Worm (Caenorhabditis elegans) whole organism, L4 larva: ENCODE measurements around the gene ndg-4.

ENCODE experiments used
- F37D6.2 ChIP-seq: sonication (generic microtip); optimal IDR thresholded peaks from 2 replicates; lab custom pipeline; 2016; ENCODE audit warnings: mild to moderate bottlenecking, missing genetic modification characterization, missing compliant biosample characterization
- F44E2.7 ChIP-seq: fragments of 200-800 bp; sonication (Bioruptor generic); IDR thresholded peaks from 2 replicates; pipeline ENCODE4 v2.1.2; 2022; ENCODE audit warnings: missing genetic modification characterization, missing compliant biosample characterization
- T26A8.4 ChIP-seq: fragments of 200-800 bp; sonication (Bioruptor generic); IDR thresholded peaks from 2 replicates; pipeline ENCODE4 v1.3.6; 2022; ENCODE audit warnings: missing genetic modification characterization, missing compliant biosample characterization
- Y105C5A.15 ChIP-seq: fragments of 200-800 bp; sonication (Bioruptor generic); IDR thresholded peaks from 2 replicates; pipeline ENCODE4 v1.3.6; 2022; ENCODE audit warnings: missing genetic modification characterization, missing compliant biosample characterization
- Y5F2A.4 ChIP-seq: fragments of 200-800 bp; sonication (Bioruptor generic); optimal IDR thresholded peaks from 2 replicates; lab custom pipeline; 2018; ENCODE audit warnings: mild to moderate bottlenecking, missing genetic modification characterization, missing compliant biosample characterization
- ZK337.2 ChIP-seq: fragments of 200-800 bp; sonication (Bioruptor generic); IDR thresholded peaks from 2 replicates; pipeline ENCODE4 v1.3.6; 2022; ENCODE audit warnings: missing genetic modification reagents, missing genetic modification characterization, missing compliant biosample characterization
- aha-1 ChIP-seq: fragments of 150-350 bp; peaks from one replicate; lab custom pipeline; 2014; ENCODE audit warnings: missing biosample characterization, missing genetic modification characterization
- aly-2 ChIP-seq: sonication (generic microtip); optimal IDR thresholded peaks from 2 replicates; lab custom pipeline; 2018; ENCODE audit warnings: missing biosample characterization, missing genetic modification characterization
- ama-1 ChIP-seq: fragments of 150-350 bp; optimal IDR thresholded peaks from 2 replicates; lab custom pipeline; 2014; ENCODE audit warnings: inconsistent platforms, mixed read lengths
- ceh-20 ChIP-seq: fragments of 200-800 bp; sonication (Bioruptor generic); IDR thresholded peaks from 2 replicates; pipeline ENCODE4 v1.3.6; 2022; ENCODE audit warnings: missing genetic modification reagents, missing genetic modification characterization, missing compliant biosample characterization
- ceh-28 ChIP-seq: fragments of 150-350 bp; optimal IDR thresholded peaks from 2 replicates; lab custom pipeline; 2014; ENCODE audit warnings: missing biosample characterization, missing genetic modification reagents, missing genetic modification characterization
- ceh-32 ChIP-seq: sonication (generic microtip); optimal IDR thresholded peaks from 2 replicates; lab custom pipeline; 2016; ENCODE audit warnings: mild to moderate bottlenecking, missing genetic modification characterization, missing compliant biosample characterization; ENCODE audit not compliant: poor library complexity
- cey-2 ChIP-seq: sonication (generic microtip); optimal IDR thresholded peaks from 3 replicates; lab custom pipeline; 2017; ENCODE audit warnings: missing genetic modification characterization, mild to moderate bottlenecking, missing compliant biosample characterization, antibody characterized with exemption, borderline replicate concordance; ENCODE audit not compliant: insufficient read depth
- daf-8 ChIP-seq: fragments of 200-800 bp; sonication (Bioruptor generic); IDR thresholded peaks from 2 replicates; pipeline ENCODE4 v1.3.6; 2022; ENCODE audit warnings: missing genetic modification characterization, missing compliant biosample characterization
- dpl-1 ChIP-seq: fragments of 150-350 bp; optimal IDR thresholded peaks from 2 replicates; lab custom pipeline; 2014; ENCODE audit warnings: missing biosample characterization, missing genetic modification reagents, missing genetic modification characterization
- duxl-1 ChIP-seq: sonication (generic microtip); optimal IDR thresholded peaks from 2 replicates; lab custom pipeline; 2016; ENCODE audit warnings: mild to moderate bottlenecking, missing genetic modification characterization, moderate library complexity, missing compliant biosample characterization; ENCODE audit not compliant: poor library complexity
- dve-1 ChIP-seq: sonication (generic microtip); optimal IDR thresholded peaks from 2 replicates; lab custom pipeline; 2017; ENCODE audit warnings: antibody characterized with exemption, mild to moderate bottlenecking, missing genetic modification characterization, missing compliant biosample characterization; ENCODE audit not compliant: insufficient read depth
- egl-27 ChIP-seq: sonication (generic microtip); optimal IDR thresholded peaks from 3 replicates; lab custom pipeline; 2017; ENCODE audit warnings: missing biosample characterization, missing genetic modification reagents, missing genetic modification characterization
- egl-43 ChIP-seq: fragments of 200-800 bp; sonication (Bioruptor generic); IDR thresholded peaks from 2 replicates; pipeline ENCODE4 v1.3.6; 2022; ENCODE audit warnings: missing genetic modification reagents, missing genetic modification characterization, missing compliant biosample characterization
- fos-1 ChIP-seq: fragments of 150-350 bp; optimal IDR thresholded peaks from 2 replicates; lab custom pipeline; 2014; ENCODE audit warnings: missing biosample characterization, missing genetic modification characterization
- hif-1 ChIP-seq, 2 experiments: sonication (generic microtip); optimal IDR thresholded peaks; 2 replicates each; lab custom pipeline; 2016 to 2017; ENCODE audit warnings: missing compliant biosample characterization in 2 of 2, missing genetic modification characterization in 2 of 2, missing genetic modification reagents in 2 of 2, missing genotype in 2 of 2, mild to moderate bottlenecking in 1 of 2
- hlh-11 ChIP-seq: fragments of 200-800 bp; sonication (Bioruptor generic); optimal IDR thresholded peaks from 2 replicates; lab custom pipeline; 2018; ENCODE audit warnings: mild to moderate bottlenecking, missing genetic modification characterization, missing compliant biosample characterization
- hlh-30 ChIP-seq: sonication (generic microtip); optimal IDR thresholded peaks from 2 replicates; lab custom pipeline; 2017; ENCODE audit warnings: antibody characterized with exemption, mild to moderate bottlenecking, missing genetic modification characterization, missing compliant biosample characterization; ENCODE audit not compliant: insufficient read depth
- lin-15B ChIP-seq: fragments of 150-350 bp; sonication (generic microtip); optimal IDR thresholded peaks from 3 replicates; lab custom pipeline; 2014; ENCODE audit warnings: missing biosample characterization, missing genetic modification characterization
- lin-29 ChIP-seq: fragments of 200-800 bp; sonication (Bioruptor generic); IDR thresholded peaks from 2 replicates; pipeline ENCODE4 v1.3.6; 2022; ENCODE audit warnings: missing genetic modification reagents, missing genetic modification characterization, missing compliant biosample characterization
- lin-39 ChIP-seq: fragments of 150-350 bp; optimal IDR thresholded peaks from 2 replicates; lab custom pipeline; 2014; ENCODE audit warnings: missing biosample characterization, missing genetic modification reagents, missing genetic modification characterization
- lir-3 ChIP-seq: sonication (generic microtip); optimal IDR thresholded peaks from 2 replicates; lab custom pipeline; 2016; ENCODE audit warnings: mild to moderate bottlenecking, missing genetic modification characterization, missing compliant biosample characterization
- madf-9 ChIP-seq: fragments of 200-800 bp; sonication (Bioruptor generic); conservative IDR thresholded peaks from 2 replicates; pipeline ENCODE4 v1.3.6; 2022; ENCODE audit warnings: missing genetic modification reagents, missing genetic modification characterization, missing compliant biosample characterization
- mdl-1 ChIP-seq, 2 experiments: fragments of 150-350 bp in 1 of 2; sonication (generic microtip) in 1 of 2; optimal IDR thresholded peaks; 2 replicates each; lab custom pipeline; 2014 to 2017; ENCODE audit warnings: missing biosample characterization in 2 of 2, missing genetic modification characterization in 2 of 2
- mdt-29 ChIP-seq: fragments of 200-800 bp; sonication (Bioruptor generic); IDR thresholded peaks from 2 replicates; pipeline ENCODE4 v1.3.6; 2022; ENCODE audit warnings: missing genetic modification reagents, missing genetic modification characterization, missing compliant biosample characterization
- mep-1 ChIP-seq: fragments of 150-350 bp; sonication (generic microtip); optimal IDR thresholded peaks from 3 replicates; lab custom pipeline; 2014; ENCODE audit warnings: missing biosample characterization, missing genetic modification characterization
- mxl-3 ChIP-seq: fragments of 200-800 bp; sonication (Bioruptor generic); optimal IDR thresholded peaks from 2 replicates; lab custom pipeline; 2018; ENCODE audit warnings: mild to moderate bottlenecking, missing genetic modification characterization, missing compliant biosample characterization
- nhr-102 ChIP-seq: sonication (generic microtip); optimal IDR thresholded peaks from 2 replicates; lab custom pipeline; 2016; ENCODE audit warnings: mild to moderate bottlenecking, missing genetic modification characterization, moderate library complexity, missing compliant biosample characterization
- nhr-11 ChIP-seq: fragments of 150-350 bp; optimal IDR thresholded peaks from 2 replicates; lab custom pipeline; 2014; ENCODE audit warnings: missing biosample characterization, missing genetic modification characterization
- nhr-237 ChIP-seq: sonication (generic microtip); optimal IDR thresholded peaks from 2 replicates; lab custom pipeline; 2017; ENCODE audit warnings: missing biosample characterization, missing genetic modification characterization
- nhr-25 ChIP-seq: sonication (generic microtip); optimal IDR thresholded peaks from 2 replicates; lab custom pipeline; 2017; ENCODE audit warnings: missing genetic modification characterization, mild to moderate bottlenecking, missing compliant biosample characterization, antibody characterized with exemption, moderate library complexity, borderline replicate concordance; ENCODE audit not compliant: insufficient read depth
- nhr-28 ChIP-seq: fragments of 150-350 bp; optimal IDR thresholded peaks from 2 replicates; lab custom pipeline; 2014; ENCODE audit warnings: missing biosample characterization, missing genetic modification characterization
- nhr-41 ChIP-seq: fragments of 200-800 bp; sonication (Bioruptor generic); IDR thresholded peaks from 2 replicates; pipeline ENCODE4 v1.3.6; 2022; ENCODE audit warnings: missing genetic modification reagents, missing genetic modification characterization, missing compliant biosample characterization
- nhr-48 ChIP-seq: sonication (generic microtip); optimal IDR thresholded peaks from 2 replicates; lab custom pipeline; 2016; ENCODE audit warnings: mild to moderate bottlenecking, missing genetic modification characterization, missing compliant biosample characterization
- nhr-77 ChIP-seq: fragments of 150-350 bp; optimal IDR thresholded peaks from 2 replicates; lab custom pipeline; 2014; ENCODE audit warnings: missing biosample characterization, missing genetic modification characterization
- php-3 ChIP-seq: fragments of 200-800 bp; sonication (Bioruptor generic); IDR thresholded peaks from 2 replicates; pipeline ENCODE4 v1.3.6; 2022; ENCODE audit warnings: missing genetic modification reagents, missing genetic modification characterization, missing compliant biosample characterization
- pqm-1 ChIP-seq: sonication (generic microtip); optimal IDR thresholded peaks from 2 replicates; lab custom pipeline; 2017; ENCODE audit warnings: missing biosample characterization, missing genetic modification characterization
- sdz-12 ChIP-seq: fragments of 200-800 bp; sonication (Bioruptor generic); optimal IDR thresholded peaks from 2 replicates; lab custom pipeline; 2018; ENCODE audit warnings: mild to moderate bottlenecking, missing genetic modification characterization, missing compliant biosample characterization
- skn-1 ChIP-seq: fragments of 150-350 bp; optimal IDR thresholded peaks from 2 replicates; lab custom pipeline; 2014; ENCODE audit warnings: missing biosample characterization, missing genetic modification characterization
- snpc-4 ChIP-seq: fragments of 150-350 bp; optimal IDR thresholded peaks from 2 replicates; lab custom pipeline; 2014; ENCODE audit warnings: missing biosample characterization, missing genetic modification characterization
- spr-1 ChIP-seq: sonication (generic microtip); optimal IDR thresholded peaks from 2 replicates; lab custom pipeline; 2016; ENCODE audit warnings: mild to moderate bottlenecking, missing genetic modification characterization, missing compliant biosample characterization
- unc-39 ChIP-seq: sonication (generic microtip); optimal IDR thresholded peaks from 2 replicates; lab custom pipeline; 2017; ENCODE audit warnings: missing biosample characterization, missing genetic modification characterization
- zag-1 ChIP-seq: fragments of 150-350 bp; optimal IDR thresholded peaks from 2 replicates; lab custom pipeline; 2014; ENCODE audit warnings: missing biosample characterization, missing genetic modification characterization
- zfp-3 ChIP-seq: fragments of 200-800 bp; sonication (Bioruptor generic); conservative IDR thresholded peaks from 2 replicates; pipeline ENCODE4 v1.3.6; 2022; ENCODE audit warnings: missing genetic modification reagents, missing genetic modification characterization, missing compliant biosample characterization
- zip-11 ChIP-seq: fragments of 200-800 bp; sonication (Bioruptor generic); IDR thresholded peaks from 2 replicates; pipeline ENCODE4 v1.3.6; 2022; ENCODE audit warnings: missing genetic modification characterization, missing compliant biosample characterization
- zip-2 ChIP-seq: fragments of 150-350 bp; optimal IDR thresholded peaks from 2 replicates; lab custom pipeline; 2014; ENCODE audit warnings: missing biosample characterization, missing genetic modification characterization
- ztf-11 ChIP-seq: fragments of 150-350 bp; optimal IDR thresholded peaks from 2 replicates; lab custom pipeline; 2014; ENCODE audit warnings: missing biosample characterization, missing genetic modification characterization
- ztf-7 ChIP-seq: fragments of 150-350 bp; optimal IDR thresholded peaks from 2 replicates; lab custom pipeline; 2014; ENCODE audit warnings: missing biosample characterization, missing genetic modification characterization

The ndg-4 gene

ce11 chrIII:4505726-4506125 is 38.5 kb upstream of the ndg-4 start (continued):
- TF ChIP-seq mxl-3 (GFP tag; lab: Kevin White, UChicago) (no peak), ztf-7 (tag; lab: Kevin White, UChicago) (no peak), zip-2 (tag; lab: Kevin White, UChicago) (no peak), dpl-1 (no peak), snpc-4 (no peak), aly-2 (no peak), lin-29 (GFP tag; lab: Robert Waterston, UW) (no peak), daf-8 (no peak), spr-1 (tag; lab: Kevin White, UChicago) (no peak), ceh-20 (no peak), madf-9 (GFP tag; lab: Robert Waterston, UW) (no peak), unc-39 (tag; lab: Kevin White, UChicago) (no peak), fos-1 (tag; lab: Kevin White, UChicago) (no peak), skn-1 (no peak), hlh-11 (tag; lab: Kevin White, UChicago) (no peak), aha-1 (tag; lab: Kevin White, UChicago) (no peak), Y105C5A.15 (GFP tag; lab: Robert Waterston, UW) (no peak), nhr-41 (GFP tag; lab: Robert Waterston, UW) (no peak), zag-1 (no peak), dve-1 (tag; lab: Kevin White, UChicago) (no peak), ceh-32 (tag; lab: Kevin White, UChicago) (no peak), hlh-30 (tag; lab: Kevin White, UChicago) (peak; percentile 53), php-3 (GFP tag; lab: Robert Waterston, UW) (no peak), mep-1 (tag; lab: Kevin White, UChicago) (peak; percentile 33), nhr-28 (tag; lab: Kevin White, UChicago) (no peak), nhr-237 (tag; lab: Kevin White, UChicago) (no peak), lin-39 (no peak), ztf-11 (no peak), T26A8.4 (GFP tag; lab: Robert Waterston, UW) (0 out of 2 replicates have a peak, but pooled peaks have one; percentile 31), nhr-48 (tag; lab: Kevin White, UChicago) (no peak), zfp-3 (GFP tag; lab: Robert Waterston, UW) (no peak), lin-15B (tag; lab: Kevin White, UChicago) (no peak), ZK337.2 (GFP tag; lab: Robert Waterston, UW) (no peak), sdz-12 (no peak), pqm-1 (tag; lab: Kevin White, UChicago) (no peak), nhr-25 (tag; lab: Kevin White, UChicago) (no peak), F44E2.7 (GFP tag; lab: Robert Waterston, UW) (no peak), F37D6.2 (tag; lab: Kevin White, UChicago) (no peak), lir-3 (tag; lab: Kevin White, UChicago) (no peak), zip-11 (GFP tag; lab: Robert Waterston, UW) (no peak), ama-1 (lab: Kevin White, UChicago) (no peak), mdt-29 (GFP tag; lab: Robert Waterston, UW) (no peak), Y5F2A.4 (no peak), egl-27 (tag; lab: Kevin White, UChicago) (no peak), egl-43 (GFP tag; lab: Robert Waterston, UW) (peak; percentile 66), hif-1 (tag; optimal IDR thresholded peaks at IDR 0.05; lab: Kevin White, UChicago) (peak in 1 of 2 experiments; percentile 3), nhr-77 (tag; lab: Kevin White, UChicago) (no peak), mdl-1 (tag; optimal IDR thresholded peaks at IDR 0.05; lab: Kevin White, UChicago) (peak in 1 of 2 experiments; percentile 1), ceh-28 (tag; lab: Kevin White, UChicago) (no peak), nhr-11 (tag; lab: Kevin White, UChicago) (no peak), nhr-102 (no peak), cey-2 (tag; lab: Kevin White, UChicago) (no peak), duxl-1 (tag; lab: Kevin White, UChicago) (no peak)
